Worm (Caenorhabditis elegans): ENCODE measurements around the gene T16G1.3.
A peak's percentile ranks its signal among the peaks of the same experiment; 100 is the strongest.

Gene T16G1.3

DNA sequence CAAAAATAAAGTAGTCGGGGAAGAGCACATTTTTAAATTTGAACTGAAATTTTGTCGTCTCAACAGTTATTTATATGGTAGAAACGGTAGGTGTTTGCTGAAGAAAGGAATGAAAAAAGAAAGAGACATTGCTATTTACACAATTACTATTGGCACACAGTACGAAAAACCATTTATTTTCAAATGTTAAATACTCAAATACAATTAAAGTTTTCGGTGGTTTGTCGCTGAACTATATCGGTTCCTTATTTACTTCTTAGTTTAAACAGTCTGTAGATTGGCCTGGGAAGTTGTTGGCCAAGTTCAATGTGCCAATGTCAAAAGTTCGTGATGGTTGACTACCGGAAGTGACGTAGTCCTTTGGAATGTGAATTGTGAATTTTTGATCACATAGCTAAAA is 40.1 kb downstream of the T16G1.3 start, which contains the start of gene ttr-27:
TSS of gene ttr-27 (minus strand) at position 45 of the 400 bp plus-strand sequence.
- TF ChIP-seq elt-1 (tag; optimal IDR thresholded peaks at IDR 0.05; ENCODE audit: borderline replicate concordance, insufficient read depth) (no peak), ztf-11 (tag; optimal IDR thresholded peaks at IDR 0.05) (no peak), zip-8 (tag; optimal IDR thresholded peaks at IDR 0.05) (no peak), cnd-1 (tag; optimal IDR thresholded peaks at IDR 0.05) (no peak), ham-2 (GFP tag; optimal IDR thresholded peaks at IDR 0.05) (no peak), elt-3 (tag; optimal IDR thresholded peaks at IDR 0.05) (no peak), nhr-12 (tag; optimal IDR thresholded peaks at IDR 0.05) (no peak), unc-120 (tag; optimal IDR thresholded peaks at IDR 0.05; ENCODE audit: poor library complexity, severe bottlenecking) (no peak), M03D4.4 (tag; optimal IDR thresholded peaks at IDR 0.05) (no peak), unc-39 (tag; optimal IDR thresholded peaks at IDR 0.05) (no peak), sptf-1 (tag; optimal IDR thresholded peaks at IDR 0.05) (no peak), mab-5 (tag; optimal IDR thresholded peaks at IDR 0.05) (no peak), blmp-1 (tag; optimal IDR thresholded peaks at IDR 0.05) (no peak), ces-1 (GFP tag; optimal IDR thresholded peaks at IDR 0.05) (no peak), flh-1 (GFP tag; optimal IDR thresholded peaks at IDR 0.05) (no peak), pha-4 (tag; optimal IDR thresholded peaks at IDR 0.05) (no peak), hlh-1 (tag; optimal IDR thresholded peaks at IDR 0.05) (no peak), lin-13 (tag; optimal IDR thresholded peaks at IDR 0.05) (no peak), nhr-28 (tag; optimal IDR thresholded peaks at IDR 0.05) (no peak)

DNA sequence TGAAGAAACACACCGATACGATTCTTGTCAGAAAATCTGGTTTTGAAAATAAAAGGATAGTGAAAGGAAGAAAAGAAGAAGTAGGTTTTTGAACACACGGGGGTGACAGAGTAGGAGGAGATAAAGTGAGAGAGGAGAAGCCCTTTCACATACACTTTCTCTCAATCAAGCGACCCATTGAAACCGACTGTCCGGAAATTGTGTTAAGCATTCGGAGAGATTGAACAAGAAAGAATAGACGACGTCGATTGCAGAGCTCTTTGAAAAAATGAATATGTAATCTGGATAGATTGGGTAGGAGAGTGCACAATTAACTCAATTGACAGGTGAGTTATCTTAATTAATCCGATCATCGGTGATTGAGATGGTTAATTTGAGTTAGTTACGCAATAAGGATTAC is 42.8 kb downstream of the T16G1.3 start:
- TF ChIP-seq tbx-8 (GFP tag; optimal IDR thresholded peaks at IDR 0.05), result no peak
- no peak for TF ChIP-seq sem-2 (GFP tag; optimal IDR thresholded peaks at IDR 0.05)
- no peak for TF ChIP-seq hlh-1 (tag; optimal IDR thresholded peaks at IDR 0.05)
- no peak for TF ChIP-seq blmp-1 (tag; optimal IDR thresholded peaks at IDR 0.05)
- TF ChIP-seq ces-1 (GFP tag; optimal IDR thresholded peaks at IDR 0.05), result peak; percentile 89

DNA sequence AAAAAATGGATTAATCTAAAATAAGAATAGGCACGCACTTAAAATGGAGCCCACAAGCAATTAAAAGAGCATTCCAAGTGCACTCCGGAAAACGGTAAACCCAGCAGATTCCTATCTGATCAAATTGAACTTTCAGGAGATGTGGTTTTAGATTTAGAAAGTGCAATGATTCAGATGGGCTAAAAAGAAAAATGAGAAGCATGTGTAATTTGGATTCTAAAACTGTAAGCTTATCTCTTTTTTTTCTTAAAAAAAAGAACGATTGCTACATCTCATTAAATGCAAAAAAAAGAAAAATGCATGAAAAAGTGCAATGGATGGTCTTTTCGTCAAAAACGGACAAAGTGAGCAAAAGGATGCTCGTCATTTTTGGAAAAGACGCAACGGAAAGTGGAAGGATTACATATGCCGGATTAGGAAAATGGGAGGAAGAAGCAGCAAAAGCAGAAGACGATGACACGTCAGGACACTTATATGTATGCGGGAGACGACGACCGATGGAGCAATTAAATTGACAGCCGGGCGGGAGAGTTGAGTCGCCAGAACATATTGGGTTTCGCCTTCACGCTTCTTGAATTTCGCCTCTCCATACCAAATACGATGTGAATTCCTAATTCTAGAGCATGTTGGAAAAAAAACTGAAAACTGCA is 45.4 kb downstream of the T16G1.3 start:
- TF ChIP-seq unc-62 (GFP tag; optimal IDR thresholded peaks at IDR 0.05), result peak; percentile 53
- TF ChIP-seq flh-1 (GFP tag; optimal IDR thresholded peaks at IDR 0.05), result no peak
- TF ChIP-seq bed-3 (GFP tag; optimal IDR thresholded peaks at IDR 0.05), result no peak
- peak; percentile 58 for TF ChIP-seq ces-1 (GFP tag; optimal IDR thresholded peaks at IDR 0.05)
- no peak for TF ChIP-seq pha-4 (tag; optimal IDR thresholded peaks at IDR 0.05)

DNA sequence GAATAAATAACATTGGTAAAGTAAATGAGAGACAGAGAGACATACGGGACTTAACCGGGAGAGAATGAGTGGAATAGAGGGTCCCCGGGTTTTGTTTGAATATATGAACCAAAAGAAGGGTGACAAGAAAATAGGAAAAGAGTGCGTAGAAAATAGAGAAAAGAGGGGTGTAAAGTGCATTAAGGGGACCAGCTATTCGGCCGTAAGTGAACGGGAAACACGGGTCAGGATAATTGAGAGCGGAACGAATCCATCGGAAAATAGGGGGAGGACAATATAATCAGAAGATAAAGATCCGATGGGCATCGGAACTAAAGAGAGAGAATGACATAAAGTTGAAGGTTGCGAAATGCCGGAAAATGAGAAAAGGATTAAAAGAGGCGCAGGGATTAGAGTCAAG is 46.8 kb downstream of the T16G1.3 start:
- TF ChIP-seq nhr-2 (tag; optimal IDR thresholded peaks at IDR 0.05), result peak; percentile 24
- TF ChIP-seq sptf-1 (tag; optimal IDR thresholded peaks at IDR 0.05), result no peak
- no peak for TF ChIP-seq nhr-76 (tag; optimal IDR thresholded peaks at IDR 0.05)
- TF ChIP-seq snpc-4 (tag; optimal IDR thresholded peaks at IDR 0.05), result no peak
- peak; percentile 50 for TF ChIP-seq elt-1 (tag; optimal IDR thresholded peaks at IDR 0.05; ENCODE audit: borderline replicate concordance, insufficient read depth)
- TF ChIP-seq mls-2 (tag; optimal IDR thresholded peaks at IDR 0.05), result no peak
- peak; percentile 95 for TF ChIP-seq ces-1 (GFP tag; optimal IDR thresholded peaks at IDR 0.05)
- no peak for TF ChIP-seq zip-8 (tag; optimal IDR thresholded peaks at IDR 0.05)
- no peak for TF ChIP-seq blmp-1 (tag; optimal IDR thresholded peaks at IDR 0.05)
- no peak for TF ChIP-seq unc-39 (tag; optimal IDR thresholded peaks at IDR 0.05)
- no peak for TF ChIP-seq unc-62 (GFP tag; optimal IDR thresholded peaks at IDR 0.05)
- TF ChIP-seq lin-13 (tag; optimal IDR thresholded peaks at IDR 0.05), result no peak
- no peak for TF ChIP-seq unc-120 (tag; optimal IDR thresholded peaks at IDR 0.05; ENCODE audit: poor library complexity, severe bottlenecking)
- TF ChIP-seq tbx-8 (GFP tag; optimal IDR thresholded peaks at IDR 0.05), result no peak
- TF ChIP-seq hlh-1 (tag; optimal IDR thresholded peaks at IDR 0.05), result peak; percentile 35
- no peak for TF ChIP-seq nhr-237 (tag; optimal IDR thresholded peaks at IDR 0.05)
- TF ChIP-seq M03D4.4 (tag; optimal IDR thresholded peaks at IDR 0.05), result no peak
- no peak for TF ChIP-seq lsy-2 (tag; optimal IDR thresholded peaks at IDR 0.05)
- no peak for TF ChIP-seq cnd-1 (tag; optimal IDR thresholded peaks at IDR 0.05)
- no peak for TF ChIP-seq elt-3 (tag; optimal IDR thresholded peaks at IDR 0.05)
- TF ChIP-seq ztf-11 (tag; optimal IDR thresholded peaks at IDR 0.05), result no peak
- TF ChIP-seq mep-1 (tag; optimal IDR thresholded peaks at IDR 0.05), result peak; percentile 73
- no peak for TF ChIP-seq ceh-83 (GFP tag; optimal IDR thresholded peaks at IDR 0.05)
- no peak for TF ChIP-seq nhr-12 (tag; optimal IDR thresholded peaks at IDR 0.05)
- TF ChIP-seq drap-1 (GFP tag; optimal IDR thresholded peaks at IDR 0.05), result no peak
- no peak for TF ChIP-seq sem-2 (GFP tag; optimal IDR thresholded peaks at IDR 0.05)
- TF ChIP-seq flh-1 (GFP tag; optimal IDR thresholded peaks at IDR 0.05), result no peak
- no peak for TF ChIP-seq mab-5 (tag; optimal IDR thresholded peaks at IDR 0.05)
- no peak for TF ChIP-seq ceh-39 (tag; optimal IDR thresholded peaks at IDR 0.05)
- no peak for TF ChIP-seq pha-4 (tag; optimal IDR thresholded peaks at IDR 0.05)
- TF ChIP-seq ham-2 (GFP tag; optimal IDR thresholded peaks at IDR 0.05), result peak; percentile 40
- TF ChIP-seq ceh-43 (GFP tag; optimal IDR thresholded peaks at IDR 0.05), result no peak
- TF ChIP-seq bed-3 (GFP tag; optimal IDR thresholded peaks at IDR 0.05), result no peak
- TF ChIP-seq lin-32 (GFP tag; optimal IDR thresholded peaks at IDR 0.05), result no peak
- TF ChIP-seq nhr-28 (tag; optimal IDR thresholded peaks at IDR 0.05), result no peak
